Worm (Caenorhabditis elegans) whole organism, L3 larva: ENCODE results near the gene gsto-2.

Experiments used
- ZK546.5 ChIP-seq: sonication (generic microtip); optimal IDR thresholded peaks from 2 replicates; lab custom pipeline; 2017; ENCODE audit warnings: missing biosample characterization, missing genetic modification characterization
- aly-2 ChIP-seq: fragments of 150-350 bp; optimal IDR thresholded peaks from 2 replicates; lab custom pipeline; 2014; ENCODE audit warnings: missing biosample characterization, missing genetic modification characterization
- ama-1 ChIP-seq: fragments of 150-350 bp; optimal IDR thresholded peaks from 2 replicates; lab custom pipeline; 2018
- ceh-16 ChIP-seq: sonication (generic microtip); optimal IDR thresholded peaks from 2 replicates; lab custom pipeline; 2017; ENCODE audit warnings: missing biosample characterization, missing genetic modification characterization
- ceh-28 ChIP-seq: fragments of 150-350 bp; optimal IDR thresholded peaks from 2 replicates; lab custom pipeline; 2014; ENCODE audit warnings: missing biosample characterization, missing genetic modification reagents, missing genetic modification characterization
- ceh-82 ChIP-seq: fragments of 150-350 bp; optimal IDR thresholded peaks from 2 replicates; lab custom pipeline; 2014; ENCODE audit warnings: missing biosample characterization, missing genetic modification characterization
- ceh-9 ChIP-seq: sonication (generic microtip); optimal IDR thresholded peaks from 2 replicates; lab custom pipeline; 2018; ENCODE audit warnings: missing biosample characterization, missing genetic modification characterization
- daf-12 ChIP-seq: fragments of 150-350 bp; optimal IDR thresholded peaks from 2 replicates; lab custom pipeline; 2014; ENCODE audit warnings: missing biosample characterization, missing genetic modification reagents, missing genetic modification characterization
- egl-27 ChIP-seq: sonication (generic microtip); optimal IDR thresholded peaks from 4 replicates; lab custom pipeline; 2017; ENCODE audit warnings: missing biosample characterization, missing genetic modification reagents, missing genetic modification characterization
- elt-1 ChIP-seq: fragments of 150-350 bp; optimal IDR thresholded peaks from 2 replicates; lab custom pipeline; 2014; ENCODE audit warnings: missing biosample characterization, missing genetic modification characterization
- elt-2 ChIP-seq: sonication (generic microtip); optimal IDR thresholded peaks from 2 replicates; lab custom pipeline; 2016; ENCODE audit warnings: missing genetic modification reagents, mild to moderate bottlenecking, missing genetic modification characterization, missing compliant biosample characterization
- eor-1 ChIP-seq, 2 experiments: fragments of 150-350 bp; optimal IDR thresholded peaks; 2 replicates each; lab custom pipeline; 2014 to 2018; ENCODE audit warnings: missing biosample characterization in 2 of 2, missing genetic modification characterization in 2 of 2
- fkh-10 ChIP-seq: sonication (generic microtip); optimal IDR thresholded peaks from 2 replicates; lab custom pipeline; 2017; ENCODE audit warnings: missing biosample characterization, missing genetic modification reagents, missing genetic modification characterization
- fos-1 ChIP-seq: fragments of 150-350 bp; optimal IDR thresholded peaks from 2 replicates; lab custom pipeline; 2014; ENCODE audit warnings: missing biosample characterization, missing genetic modification characterization
- hmg-11 ChIP-seq: sonication (generic microtip); optimal IDR thresholded peaks from 2 replicates; lab custom pipeline; 2016; ENCODE audit warnings: missing genetic modification characterization, missing compliant biosample characterization
- jun-1 ChIP-seq: fragments of 150-350 bp; optimal IDR thresholded peaks from 2 replicates; lab custom pipeline; 2014; ENCODE audit warnings: missing biosample characterization, missing genetic modification reagents, missing genetic modification characterization
- lin-15B ChIP-seq: fragments of 150-350 bp; optimal IDR thresholded peaks from 2 replicates; lab custom pipeline; 2014; ENCODE audit warnings: missing biosample characterization, missing genetic modification characterization
- lin-39 ChIP-seq: fragments of 150-350 bp; optimal IDR thresholded peaks from 2 replicates; lab custom pipeline; 2018; ENCODE audit warnings: missing biosample characterization, missing genetic modification reagents, missing genetic modification characterization
- lsy-12 ChIP-seq: sonication (generic microtip); optimal IDR thresholded peaks from 2 replicates; lab custom pipeline; 2016; ENCODE audit warnings: mild to moderate bottlenecking, missing genetic modification characterization, missing compliant biosample characterization
- nhr-11 ChIP-seq: fragments of 150-350 bp; optimal IDR thresholded peaks from 2 replicates; lab custom pipeline; 2014; ENCODE audit warnings: missing biosample characterization, missing genetic modification characterization
- nhr-12 ChIP-seq: fragments of 150-350 bp; optimal IDR thresholded peaks from 2 replicates; lab custom pipeline; 2014; ENCODE audit warnings: missing biosample characterization, missing genetic modification characterization
- nhr-237 ChIP-seq: fragments of 150-350 bp; optimal IDR thresholded peaks from 2 replicates; lab custom pipeline; 2014; ENCODE audit warnings: missing biosample characterization, missing genetic modification characterization
- nhr-25 ChIP-seq: sonication (generic microtip); optimal IDR thresholded peaks from 2 replicates; lab custom pipeline; 2017; ENCODE audit warnings: missing biosample characterization, missing genetic modification characterization
- nhr-28 ChIP-seq: fragments of 150-350 bp; optimal IDR thresholded peaks from 2 replicates; lab custom pipeline; 2014; ENCODE audit warnings: missing biosample characterization, missing genetic modification characterization
- nhr-67 ChIP-seq: fragments of 150-350 bp; optimal IDR thresholded peaks from 2 replicates; lab custom pipeline; 2014; ENCODE audit warnings: missing biosample characterization, missing genetic modification characterization
- nhr-76 ChIP-seq: fragments of 150-350 bp; sonication (generic microtip); optimal IDR thresholded peaks from 5 replicates; lab custom pipeline; 2014; ENCODE audit warnings: missing biosample characterization, missing genetic modification characterization
- nhr-77 ChIP-seq: fragments of 150-350 bp; optimal IDR thresholded peaks from 2 replicates; lab custom pipeline; 2014; ENCODE audit warnings: missing biosample characterization, missing genetic modification characterization
- pha-4 ChIP-seq: fragments of 150-350 bp; optimal IDR thresholded peaks from 2 replicates; lab custom pipeline; 2014; ENCODE audit warnings: missing biosample characterization, missing genetic modification reagents, missing genetic modification characterization
- skn-1 ChIP-seq: fragments of 150-350 bp; optimal IDR thresholded peaks from 2 replicates; lab custom pipeline; 2014; ENCODE audit warnings: missing biosample characterization, missing genetic modification characterization
- snpc-4 ChIP-seq: fragments of 150-350 bp; optimal IDR thresholded peaks from 2 replicates; lab custom pipeline; 2014; ENCODE audit warnings: missing biosample characterization, missing genetic modification characterization
- tbx-2 ChIP-seq: sonication (generic microtip); optimal IDR thresholded peaks from 2 replicates; lab custom pipeline; 2016; ENCODE audit warnings: mild to moderate bottlenecking, missing genetic modification characterization, missing compliant biosample characterization
- unc-39 ChIP-seq: sonication (generic microtip); optimal IDR thresholded peaks from 4 replicates; lab custom pipeline; 2017; ENCODE audit warnings: missing biosample characterization, missing genetic modification characterization
- unc-62 ChIP-seq: fragments of 150-350 bp; sonication (generic microtip); optimal IDR thresholded peaks from 4 replicates; lab custom pipeline; 2014; ENCODE audit warnings: missing biosample characterization, missing genetic modification reagents, missing genetic modification characterization
- ztf-11 ChIP-seq: fragments of 150-350 bp; optimal IDR thresholded peaks from 2 replicates; lab custom pipeline; 2014; ENCODE audit warnings: missing biosample characterization, missing genetic modification characterization
- ztf-4 ChIP-seq: fragments of 150-350 bp; optimal IDR thresholded peaks from 2 replicates; lab custom pipeline; 2014; ENCODE audit warnings: missing biosample characterization, missing genetic modification characterization

The gsto-2 gene

ce11 chrIII:8529772-8530171 is 24.8 kb upstream of the gsto-2 start, which contains the start of gene ZC21.10:
Gene ZC21.10, plus strand, starts transcription at chrIII:8530072.
- no peak for TF ChIP-seq nhr-76 (tag; lab: Kevin White, UChicago)
- no peak for TF ChIP-seq lin-39
- no peak for TF ChIP-seq pha-4 (tag; lab: Kevin White, UChicago)
- no peak for TF ChIP-seq ZK546.5 (tag; lab: Kevin White, UChicago)
- no peak for TF ChIP-seq fkh-10
- TF ChIP-seq ceh-9 (tag; lab: Kevin White, UChicago) = no peak
- no peak for TF ChIP-seq nhr-12 (tag; lab: Kevin White, UChicago)
- TF ChIP-seq aly-2 = no peak
- TF ChIP-seq unc-39 = no peak
- no peak for TF ChIP-seq ceh-28 (tag; lab: Kevin White, UChicago)
- no peak for TF ChIP-seq nhr-67 (tag; lab: Kevin White, UChicago)
- TF ChIP-seq nhr-25 (tag; lab: Kevin White, UChicago) = no peak
- TF ChIP-seq ztf-11 (tag; lab: Kevin White, UChicago) = no peak
- no peak for TF ChIP-seq tbx-2 (tag; lab: Kevin White, UChicago)
- no peak for TF ChIP-seq ceh-82 (tag; lab: Kevin White, UChicago)
- no peak for TF ChIP-seq nhr-28 (tag; lab: Kevin White, UChicago)
- no peak for TF ChIP-seq snpc-4 (tag; lab: Kevin White, UChicago)

- TF ChIP-seq ceh-16 (tag; lab: Kevin White, UChicago) (no peak), fkh-10 (peak; percentile 72)
These were observed 20.7 kb upstream of the gsto-2 start for ce11 chrIII:8533900-8534299.

ce11 chrIII:8534647-8535181 is 19.9 kb upstream of the gsto-2 start, which contains the start of gene trp-1:
Gene trp-1, plus strand, starts transcription at chrIII:8535131.
- TF ChIP-seq ceh-28 (tag; lab: Kevin White, UChicago) = no peak
- no peak for TF ChIP-seq ztf-4 (tag; lab: Kevin White, UChicago)
- no peak for TF ChIP-seq ama-1
- no peak for TF ChIP-seq daf-12 (tag; lab: Kevin White, UChicago)
- TF ChIP-seq lin-15B (tag; lab: Kevin White, UChicago) = no peak

DNA sequence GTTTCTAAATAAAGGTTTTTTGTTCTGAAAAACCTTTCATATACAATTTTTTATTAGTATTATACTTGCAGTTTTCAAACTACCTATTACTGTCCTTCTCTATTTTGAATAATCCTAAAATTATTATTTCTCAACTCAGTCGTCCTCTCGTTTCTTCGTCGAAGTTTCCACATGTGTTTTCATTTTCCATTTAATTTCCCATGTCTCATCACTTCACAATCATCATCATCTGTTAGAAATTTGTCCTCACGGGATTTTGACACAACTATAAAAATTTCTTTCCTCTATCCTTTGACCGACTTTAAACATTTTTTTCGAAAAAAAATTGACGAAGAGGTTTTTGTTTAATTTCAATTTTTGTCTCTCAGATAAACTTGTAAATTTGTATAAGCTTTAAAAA is 19.1 kb upstream of the gsto-2 start:
- TF ChIP-seq nhr-237 (tag; lab: Kevin White, UChicago) (no peak), ama-1 (no peak), fos-1 (tag; lab: Kevin White, UChicago) (no peak), nhr-11 (no peak), ceh-9 (tag; lab: Kevin White, UChicago) (no peak), elt-2 (tag; lab: Kevin White, UChicago) (no peak), egl-27 (tag; lab: Kevin White, UChicago) (no peak), jun-1 (tag; lab: Kevin White, UChicago) (no peak), aly-2 (no peak), elt-1 (tag; lab: Kevin White, UChicago) (no peak), lsy-12 (tag; lab: Kevin White, UChicago) (no peak), unc-62 (GFP tag; lab: Kevin White, UChicago) (no peak), hmg-11 (tag; lab: Kevin White, UChicago) (no peak)

DNA sequence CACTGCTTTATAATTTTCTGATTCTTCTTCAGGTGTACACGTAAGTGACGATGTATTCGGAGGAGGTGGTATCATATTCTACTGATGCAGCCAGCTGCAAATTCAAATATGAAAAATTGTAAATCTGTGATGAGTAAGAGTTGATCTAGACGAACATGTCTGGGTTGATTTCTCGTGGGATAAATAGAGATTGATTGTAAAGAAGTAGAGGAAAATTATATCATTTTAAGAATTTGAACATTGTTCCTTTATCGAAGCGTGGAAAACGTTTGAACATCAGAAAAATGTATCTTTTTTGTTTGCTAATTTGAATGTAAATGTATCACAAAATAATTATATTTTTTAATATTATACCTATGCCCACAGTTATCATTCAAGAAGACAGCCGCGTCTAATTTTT is 9.1 kb upstream of the gsto-2 start, which contains the start of gene ZC21.6:
ZC21.6 (minus strand) TSS at position 101 of the 400 bp plus-strand sequence.
- TF ChIP-seq lin-15B (tag; lab: Kevin White, UChicago) (no peak), unc-39 (no peak), nhr-77 (tag; lab: Kevin White, UChicago) (no peak), skn-1 (no peak), jun-1 (tag; lab: Kevin White, UChicago) (no peak), nhr-11 (no peak), nhr-28 (tag; lab: Kevin White, UChicago) (no peak), ztf-4 (tag; lab: Kevin White, UChicago) (no peak), eor-1 (tag; optimal IDR thresholded peaks at IDR 0.05; lab: Kevin White, UChicago) (no peak)
